Worm (Caenorhabditis elegans) whole organism, L4/young adult: ENCODE measurements around the gene eif-1.

Experiments
- W03F9.2 ChIP-seq: fragments of 150-350 bp; optimal IDR thresholded peaks from 2 replicates; lab custom pipeline; 2014; ENCODE audit warnings: missing biosample characterization, missing genetic modification characterization
- dao-5 ChIP-seq: sonication (generic microtip); optimal IDR thresholded peaks from 2 replicates; lab custom pipeline; 2016; ENCODE audit warnings: missing genotype, missing genetic modification characterization, moderate library complexity, missing compliant biosample characterization
- him-1 ChIP-seq: sonication (generic microtip); optimal IDR thresholded peaks from 2 replicates; lab custom pipeline; 2016; ENCODE audit warnings: missing genotype, missing genetic modification reagents, missing genetic modification characterization, missing compliant biosample characterization

The eif-1 gene

ce11 chrII:4986664-4987063, 6.7 kb downstream of the eif-1 start:
- no peak for TF ChIP-seq him-1 (tag; lab: Kevin White, UChicago)

- TF ChIP-seq dao-5 (tag; lab: Kevin White, UChicago): no peak
- no peak for TF ChIP-seq him-1 (tag; lab: Kevin White, UChicago)
- no peak for TF ChIP-seq W03F9.2 (tag; lab: Kevin White, UChicago)
Observed at ce11 chrII:4985961-4986503, 7.3 kb downstream of the eif-1 start.

ce11 chrII:4984151-4984550, 9.2 kb downstream of the eif-1 start:
- TF ChIP-seq dao-5 (tag; lab: Kevin White, UChicago): no peak
- TF ChIP-seq W03F9.2 (tag; lab: Kevin White, UChicago): no peak
- TF ChIP-seq him-1 (tag; lab: Kevin White, UChicago): no peak

ce11 chrII:4981682-4982404, 11.5 kb downstream of the eif-1 start:
- TF ChIP-seq him-1 (tag; lab: Kevin White, UChicago) (no peak), dao-5 (tag; lab: Kevin White, UChicago) (no peak)

- TF ChIP-seq dao-5 (tag; lab: Kevin White, UChicago) (no peak), him-1 (tag; lab: Kevin White, UChicago) (no peak), W03F9.2 (tag; lab: Kevin White, UChicago) (no peak)
Observed at ce11 chrII:4975311-4975710, 18.1 kb downstream of the eif-1 start.

ce11 chrII:4974448-4974951, 18.9 kb downstream of the eif-1 start:
- TF ChIP-seq W03F9.2 (tag; lab: Kevin White, UChicago) (no peak), him-1 (tag; lab: Kevin White, UChicago) (no peak), dao-5 (tag; lab: Kevin White, UChicago) (no peak)

- TF ChIP-seq W03F9.2 (tag; lab: Kevin White, UChicago) (no peak), him-1 (tag; lab: Kevin White, UChicago) (no peak), dao-5 (tag; lab: Kevin White, UChicago) (no peak)
Observed at ce11 chrII:4968863-4969262, 24.5 kb downstream of the eif-1 start, which contains the start of gene shc-2. TSS of gene shc-2 (plus strand) at chrII:4969163.

ce11 chrII:4967636-4968035, 25.7 kb downstream of the eif-1 start:
- TF ChIP-seq W03F9.2 (tag; lab: Kevin White, UChicago) (no peak), him-1 (tag; lab: Kevin White, UChicago) (no peak), dao-5 (tag; lab: Kevin White, UChicago) (no peak)

ce11 chrII:4966576-4966975, 26.8 kb downstream of the eif-1 start:
- no peak for TF ChIP-seq him-1 (tag; lab: Kevin White, UChicago)
- TF ChIP-seq W03F9.2 (tag; lab: Kevin White, UChicago): no peak
- TF ChIP-seq dao-5 (tag; lab: Kevin White, UChicago): no peak

ce11 chrII:4960690-4961089, 32.7 kb downstream of the eif-1 start:
- TF ChIP-seq him-1 (tag; lab: Kevin White, UChicago) (no peak), W03F9.2 (tag; lab: Kevin White, UChicago) (peak; percentile 9)

- no peak for TF ChIP-seq him-1 (tag; lab: Kevin White, UChicago)
- no peak for TF ChIP-seq W03F9.2 (tag; lab: Kevin White, UChicago)
- no peak for TF ChIP-seq dao-5 (tag; lab: Kevin White, UChicago)
Observed at ce11 chrII:4959719-4960118, 33.7 kb downstream of the eif-1 start, which contains the start of gene ulp-2. TSS of gene ulp-2 (minus strand) at chrII:4959876.

ce11 chrII:4955353-4955752, 38.0 kb downstream of the eif-1 start, which contains the start of gene pbs-3:
TSS of gene pbs-3 (minus strand) at chrII:4955427.
- TF ChIP-seq him-1 (tag; lab: Kevin White, UChicago) (no peak), W03F9.2 (tag; lab: Kevin White, UChicago) (peak; percentile 38), dao-5 (tag; lab: Kevin White, UChicago) (no peak)

- no peak for TF ChIP-seq W03F9.2 (tag; lab: Kevin White, UChicago)
- TF ChIP-seq him-1 (tag; lab: Kevin White, UChicago): no peak
- TF ChIP-seq dao-5 (tag; lab: Kevin White, UChicago): no peak
Observed at ce11 chrII:4954099-4954959, 39.1 kb downstream of the eif-1 start.
